Fruit fly (Drosophila melanogaster) whole organism, embryonic: ENCODE measurements around the gene CG8281.

ENCODE experiments used
- CG10321 ChIP-seq: fragments of 200-800 bp; sonication (Bioruptor generic); IDR thresholded peaks from 2 replicates; pipeline ENCODE4 v1.3.6; 2022; ENCODE audit warnings: missing biosample characterization, missing genetic modification characterization
- CG10366 ChIP-seq: fragments of 200-800 bp; sonication (Bioruptor generic); IDR thresholded peaks from 2 replicates; pipeline ENCODE4 v1.3.6; 2022; ENCODE audit warnings: missing biosample characterization, missing genetic modification characterization
- CG11696 ChIP-seq: fragments of 200-800 bp; sonication (Bioruptor generic); IDR thresholded peaks from 2 replicates; pipeline ENCODE4 v1.3.6; 2022; ENCODE audit warnings: missing biosample characterization, missing genetic modification characterization
- CG12744 ChIP-seq: fragments of 200-800 bp; sonication (Bioruptor generic); optimal IDR thresholded peaks from 2 replicates; lab custom pipeline; 2016; ENCODE audit warnings: missing biosample characterization, missing genetic modification characterization
- CG15011 ChIP-seq: fragments of 200-800 bp; sonication (Bioruptor generic); optimal IDR thresholded peaks from 3 replicates; lab custom pipeline; 2018; ENCODE audit warnings: missing biosample characterization, mild to moderate bottlenecking, missing genetic modification characterization
- CG1602 ChIP-seq: fragments of 200-800 bp; sonication (Bioruptor generic); optimal IDR thresholded peaks from 3 replicates; lab custom pipeline; 2016; ENCODE audit warnings: missing biosample characterization, missing genetic modification characterization
- CG16815 ChIP-seq: fragments of 200-800 bp; sonication (Bioruptor generic); optimal IDR thresholded peaks from 3 replicates; lab custom pipeline; 2017; ENCODE audit warnings: missing biosample characterization, mild to moderate bottlenecking, missing genetic modification characterization
- CG17385 ChIP-seq: fragments of 200-800 bp; sonication (Bioruptor generic); optimal IDR thresholded peaks from 3 replicates; lab custom pipeline; 2018; ENCODE audit warnings: missing biosample characterization, mild to moderate bottlenecking, missing genetic modification characterization
- CG2199 ChIP-seq: fragments of 200-800 bp; sonication (Bioruptor generic); IDR thresholded peaks from 3 replicates; pipeline ENCODE4 v1.3.6; 2022; ENCODE audit warnings: missing biosample characterization, missing genetic modification characterization
- CG2678 ChIP-seq: fragments of 200-800 bp; sonication (Bioruptor generic); optimal IDR thresholded peaks from 3 replicates; lab custom pipeline; 2019; ENCODE audit warnings: missing biosample characterization, mild to moderate bottlenecking, missing genetic modification characterization, moderate library complexity
- CG3163 ChIP-seq: fragments of 200-800 bp; sonication (Bioruptor generic); optimal IDR thresholded peaks from 3 replicates; lab custom pipeline; 2016; ENCODE audit warnings: missing biosample characterization, missing genetic modification characterization
- CG32532 ChIP-seq: fragments of 200-800 bp; sonication (Bioruptor generic); IDR thresholded peaks from 2 replicates; pipeline ENCODE4 v1.3.6; 2022; ENCODE audit warnings: missing biosample characterization, missing genetic modification characterization
- CG33557 ChIP-seq: fragments of 200-800 bp; sonication (Bioruptor generic); optimal IDR thresholded peaks from 2 replicates; lab custom pipeline; 2019; ENCODE audit warnings: missing biosample characterization, mild to moderate bottlenecking, missing genetic modification characterization, moderate library complexity
- CG3847 ChIP-seq: fragments of 200-800 bp; sonication (Bioruptor generic); IDR thresholded peaks from 2 replicates; pipeline ENCODE4 v1.3.6; 2022; ENCODE audit warnings: missing biosample characterization, missing genetic modification characterization
- CG6254 ChIP-seq: fragments of 200-800 bp; sonication (Bioruptor generic); optimal IDR thresholded peaks from 3 replicates; lab custom pipeline; 2017; ENCODE audit warnings: mild to moderate bottlenecking, missing biosample characterization, missing genetic modification reagents, missing genetic modification characterization
- CG6683 ChIP-seq: fragments of 200-800 bp; sonication (Bioruptor generic); optimal IDR thresholded peaks from 2 replicates; lab custom pipeline; 2017; ENCODE audit warnings: missing biosample characterization, mild to moderate bottlenecking, missing genetic modification characterization, missing genetic modification reagents
- CG6765 ChIP-seq: fragments of 200-800 bp; sonication (Bioruptor generic); optimal IDR thresholded peaks from 3 replicates; lab custom pipeline; 2017; ENCODE audit warnings: missing biosample characterization, mild to moderate bottlenecking, missing genetic modification characterization
- CG7372 ChIP-seq: fragments of 200-800 bp; sonication (Bioruptor generic); IDR thresholded peaks from 2 replicates; pipeline ENCODE4 v1.3.6; 2022; ENCODE audit warnings: missing biosample characterization, missing genetic modification characterization
- CG7556 ChIP-seq: fragments of 200-800 bp; sonication (Bioruptor generic); optimal IDR thresholded peaks from 2 replicates; lab custom pipeline; 2017; ENCODE audit warnings: missing biosample characterization, mild to moderate bottlenecking, missing genetic modification characterization
- CG7839 ChIP-seq: fragments of 200-800 bp; sonication (Bioruptor generic); optimal IDR thresholded peaks from 3 replicates; lab custom pipeline; 2018; ENCODE audit warnings: missing biosample characterization, mild to moderate bottlenecking, missing genetic modification characterization, moderate library complexity
- CG8089 ChIP-seq: fragments of 200-800 bp; sonication (Bioruptor generic); optimal IDR thresholded peaks from 3 replicates; lab custom pipeline; 2016; ENCODE audit warnings: missing biosample characterization, missing genetic modification characterization
- CG9817 ChIP-seq: fragments of 200-800 bp; sonication (Bioruptor generic); optimal IDR thresholded peaks from 2 replicates; lab custom pipeline; 2018; ENCODE audit warnings: missing biosample characterization, mild to moderate bottlenecking, missing genetic modification characterization, moderate library complexity
- CkIIα-i1 ChIP-seq: fragments of 200-800 bp; sonication (Bioruptor generic); IDR thresholded peaks from 2 replicates; pipeline ENCODE4 v1.3.6; 2022; ENCODE audit warnings: missing biosample characterization, missing genetic modification characterization
- Dbx ChIP-seq: fragments of 200-800 bp; sonication (Bioruptor generic); IDR thresholded peaks from 3 replicates; pipeline ENCODE4 v1.3.6; 2022; ENCODE audit warnings: missing biosample characterization, missing genetic modification characterization
- Doc3 ChIP-seq: fragments of 200-800 bp; sonication (Bioruptor generic); IDR thresholded peaks from 3 replicates; pipeline ENCODE4 v1.3.6; 2022; ENCODE audit warnings: missing biosample characterization, missing genetic modification characterization; ENCODE audit not compliant: partially characterized antibody
- H2.0 ChIP-seq: fragments of 200-800 bp; sonication (Bioruptor generic); IDR thresholded peaks from 2 replicates; pipeline ENCODE4 v1.3.6; 2022; ENCODE audit warnings: missing biosample characterization, missing genetic modification characterization
- HLH54F ChIP-seq: fragments of 200-800 bp; sonication (Bioruptor generic); optimal IDR thresholded peaks from 3 replicates; lab custom pipeline; 2016; ENCODE audit warnings: missing biosample characterization, missing genetic modification characterization
- Hand ChIP-seq: fragments of 200-800 bp; sonication (Bioruptor generic); optimal IDR thresholded peaks from 2 replicates; lab custom pipeline; 2017; ENCODE audit warnings: mild to moderate bottlenecking, missing biosample characterization, missing genetic modification reagents, missing genetic modification characterization
- Hmr ChIP-seq: fragments of 200-800 bp; sonication (Bioruptor generic); optimal IDR thresholded peaks from 3 replicates; lab custom pipeline; 2017; ENCODE audit warnings: mild to moderate bottlenecking, missing biosample characterization, missing genetic modification reagents, missing genetic modification characterization
- Hmx ChIP-seq: fragments of 200-800 bp; sonication (Bioruptor generic); optimal IDR thresholded peaks from 2 replicates; lab custom pipeline; 2016; ENCODE audit warnings: missing biosample characterization, missing genetic modification characterization
- NC2β ChIP-seq: fragments of 200-800 bp; sonication (Bioruptor generic); optimal IDR thresholded peaks from 2 replicates; lab custom pipeline; 2016; ENCODE audit warnings: missing biosample characterization, missing genetic modification characterization
- Nf-YA ChIP-seq: fragments of 200-800 bp; sonication (Bioruptor generic); IDR thresholded peaks from 2 replicates; pipeline ENCODE4 v1.3.6; 2022; ENCODE audit warnings: missing biosample characterization, missing genetic modification characterization
- PHDP ChIP-seq: fragments of 200-800 bp; sonication (Bioruptor generic); optimal IDR thresholded peaks from 3 replicates; lab custom pipeline; 2018; ENCODE audit warnings: missing biosample characterization, mild to moderate bottlenecking, missing genetic modification characterization, moderate library complexity
- Ptx1 ChIP-seq: fragments of 200-800 bp; sonication (Bioruptor generic); IDR thresholded peaks from 2 replicates; pipeline ENCODE4 v1.3.6; 2022; ENCODE audit warnings: missing biosample characterization, missing genetic modification characterization
- Scr ChIP-seq: fragments of 200-800 bp; sonication (Bioruptor generic); IDR thresholded peaks from 2 replicates; pipeline ENCODE4 v1.3.6; 2022; ENCODE audit warnings: missing biosample characterization, missing genetic modification characterization; ENCODE audit not compliant: partially characterized antibody
- Sox100B ChIP-seq: fragments of 200-800 bp; sonication (Bioruptor generic); optimal IDR thresholded peaks from 3 replicates; lab custom pipeline; 2018; ENCODE audit warnings: missing biosample characterization, mild to moderate bottlenecking, missing genetic modification characterization
- ara ChIP-seq: fragments of 200-800 bp; sonication (Bioruptor generic); IDR thresholded peaks from 2 replicates; pipeline ENCODE4 v1.3.6; 2022; ENCODE audit warnings: missing biosample characterization, missing genetic modification characterization
- cg ChIP-seq: fragments of 200-800 bp; sonication (Bioruptor generic); optimal IDR thresholded peaks from 3 replicates; lab custom pipeline; 2019; ENCODE audit warnings: missing biosample characterization, mild to moderate bottlenecking, missing genetic modification characterization, moderate library complexity
- lbe ChIP-seq: fragments of 200-800 bp; sonication (Bioruptor generic); optimal IDR thresholded peaks from 2 replicates; lab custom pipeline; 2016; ENCODE audit warnings: missing biosample characterization, mild to moderate bottlenecking, missing genetic modification characterization
- mam ChIP-seq: fragments of 200-800 bp; sonication (Bioruptor generic); optimal IDR thresholded peaks from 3 replicates; lab custom pipeline; 2016; ENCODE audit warnings: missing biosample characterization, missing genetic modification characterization
- nom ChIP-seq: fragments of 200-800 bp; sonication (Bioruptor generic); optimal IDR thresholded peaks from 2 replicates; lab custom pipeline; 2017; ENCODE audit warnings: missing biosample characterization, missing genetic modification characterization, mild to moderate bottlenecking, moderate library complexity, missing genetic modification reagents
- onecut ChIP-seq: fragments of 200-800 bp; sonication (Bioruptor generic); IDR thresholded peaks from 2 replicates; pipeline ENCODE4 v1.3.6; 2022; ENCODE audit warnings: missing biosample characterization, missing genetic modification characterization
- repo ChIP-seq: fragments of 200-800 bp; sonication (Bioruptor generic); optimal IDR thresholded peaks from 2 replicates; lab custom pipeline; 2016; ENCODE audit warnings: missing biosample characterization, missing genetic modification characterization
- slou ChIP-seq: fragments of 200-800 bp; sonication (Bioruptor generic); optimal IDR thresholded peaks from 3 replicates; lab custom pipeline; 2016; ENCODE audit warnings: missing biosample characterization, missing genetic modification characterization
- ssp ChIP-seq: fragments of 200-800 bp; sonication (Bioruptor generic); IDR thresholded peaks from 2 replicates; pipeline ENCODE4 v1.3.6; 2022; ENCODE audit warnings: missing biosample characterization, missing genetic modification characterization
- stc ChIP-seq: fragments of 200-800 bp; sonication (Bioruptor generic); IDR thresholded peaks from 2 replicates; pipeline ENCODE4 v1.3.6; 2022; ENCODE audit warnings: missing biosample characterization, missing genetic modification characterization
- stwl ChIP-seq: fragments of 200-800 bp; sonication (Bioruptor generic); optimal IDR thresholded peaks from 3 replicates; lab custom pipeline; 2018; ENCODE audit warnings: missing biosample characterization, mild to moderate bottlenecking, missing genetic modification characterization, moderate library complexity
- sug ChIP-seq: fragments of 200-800 bp; optimal IDR thresholded peaks from 2 replicates; lab custom pipeline; 2019; ENCODE audit warnings: missing biosample characterization, mild to moderate bottlenecking, missing genetic modification characterization, moderate library complexity
- tin ChIP-seq: fragments of 200-800 bp; sonication (Bioruptor generic); optimal IDR thresholded peaks from 3 replicates; lab custom pipeline; 2016; ENCODE audit warnings: missing biosample characterization, missing genetic modification characterization
- unpg ChIP-seq: fragments of 200-800 bp; sonication (Bioruptor generic); optimal IDR thresholded peaks from 3 replicates; lab custom pipeline; 2018; ENCODE audit warnings: missing biosample characterization, mild to moderate bottlenecking, missing genetic modification characterization, moderate library complexity

Gene CG8281

DNA sequence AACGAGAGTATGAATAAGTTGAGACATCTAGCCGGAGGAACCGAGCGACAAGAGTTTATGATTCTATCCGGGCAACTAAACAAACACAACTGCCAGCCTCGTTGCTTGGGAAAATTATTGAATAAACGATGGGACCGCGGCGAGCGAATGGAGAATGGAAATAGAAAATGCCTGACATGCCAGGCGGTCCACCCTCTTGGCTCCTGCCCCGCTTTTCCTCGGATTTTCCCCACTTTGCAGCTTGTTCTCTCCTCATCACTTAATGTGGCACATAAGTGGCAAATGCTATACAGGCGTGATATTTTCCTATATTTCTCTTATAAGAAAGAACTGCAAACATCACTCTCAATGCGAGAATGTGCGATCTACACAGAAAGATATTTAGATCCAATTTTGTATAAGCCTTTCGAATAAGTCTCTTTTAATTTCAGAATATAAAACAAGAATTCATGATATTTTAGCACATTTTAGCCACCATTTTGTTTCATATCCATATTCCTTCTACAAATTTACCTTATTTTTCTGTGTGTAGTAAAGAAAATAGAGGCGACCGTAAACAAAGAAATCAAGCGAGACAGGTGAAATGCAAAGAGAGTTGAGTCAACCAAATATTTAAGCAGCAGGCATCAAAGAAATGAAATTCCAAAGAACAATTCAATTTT, 8.6 kb upstream of the CG8281 start (continued):
- TF ChIP-seq Hmx (GFP tag; lab: Kevin White, UChicago), result peak; percentile 55
- TF ChIP-seq cg (GFP tag; lab: Kevin White, UChicago), result no peak
- TF ChIP-seq ssp (GFP tag; lab: Robert Waterston, UW), result peak; percentile 65
- TF ChIP-seq repo, result peak; percentile 68
- peak; percentile 64 for TF ChIP-seq onecut
- TF ChIP-seq CG10366 (GFP tag; lab: Robert Waterston, UW), result no peak; the same call in 1 of the 2 replicates
- TF ChIP-seq mam (GFP tag; lab: Kevin White, UChicago), result peak; percentile 74
- TF ChIP-seq Sox100B (GFP tag; lab: Kevin White, UChicago), result peak; percentile 85
- TF ChIP-seq stc (GFP tag; lab: Robert Waterston, UW), result peak; percentile 86
- peak; percentile 65; the same call in 1 of the 2 replicates for TF ChIP-seq CG3847
- peak; percentile 41 for TF ChIP-seq Hand
- peak; percentile 59; the same call in 1 of the 2 replicates for TF ChIP-seq CG11696 (GFP tag; lab: Robert Waterston, UW)
- TF ChIP-seq nom (GFP tag; lab: Kevin White, UChicago), result no peak
- peak; percentile 89 for TF ChIP-seq CG6254 (GFP tag; lab: Kevin White, UChicago)
- TF ChIP-seq NC2β (GFP tag; lab: Kevin White, UChicago), result peak; percentile 88
- peak; percentile 57 for TF ChIP-seq CG6683 (GFP tag; lab: Kevin White, UChicago)
- TF ChIP-seq unpg (GFP tag; lab: Kevin White, UChicago), result peak; percentile 89
- peak; percentile 82 for TF ChIP-seq Nf-YA (GFP tag; lab: Robert Waterston, UW)
- peak; percentile 72 for TF ChIP-seq CG9817 (tag; lab: Kevin White, UChicago)
- peak; percentile 82 for TF ChIP-seq Ptx1 (GFP tag; lab: Robert Waterston, UW)
- peak; percentile 83 for TF ChIP-seq CG33557 (GFP tag; lab: Kevin White, UChicago)
- peak; percentile 92 for TF ChIP-seq CG2678 (tag; lab: Kevin White, UChicago)
- TF ChIP-seq CG6765 (GFP tag; lab: Kevin White, UChicago), result no peak
- TF ChIP-seq lbe (GFP tag; lab: Kevin White, UChicago), result no peak
- TF ChIP-seq stwl (tag; lab: Kevin White, UChicago), result peak; percentile 25
- TF ChIP-seq CG10321 (GFP tag; lab: Robert Waterston, UW), result peak; percentile 42; the same call in 1 of the 2 replicates
- TF ChIP-seq CG17385 (GFP tag; lab: Kevin White, UChicago), result peak; percentile 82
- peak; percentile 59 for TF ChIP-seq Dbx (GFP tag; lab: Robert Waterston, UW)
- no peak for TF ChIP-seq CG2199 (GFP tag; lab: Robert Waterston, UW)
- TF ChIP-seq CG15011, result peak; percentile 74
- TF ChIP-seq Scr (GFP tag; lab: Robert Waterston, UW), result no peak
- no peak for TF ChIP-seq Doc3 (GFP tag; lab: Robert Waterston, UW)
- TF ChIP-seq CG12744 (GFP tag; lab: Kevin White, UChicago), result peak; percentile 71
- peak; percentile 74 for TF ChIP-seq H2.0 (GFP tag; lab: Robert Waterston, UW)
- no peak for TF ChIP-seq sug
- TF ChIP-seq ara (GFP tag; lab: Robert Waterston, UW), result peak; percentile 85
- peak; percentile 4 for TF ChIP-seq slou
- no peak for TF ChIP-seq CkIIα-i1 (GFP tag; lab: Robert Waterston, UW)
- TF ChIP-seq CG7556 (GFP tag; lab: Kevin White, UChicago), result peak; percentile 82
- peak; percentile 49 for TF ChIP-seq CG3163 (GFP tag; lab: Kevin White, UChicago)
- TF ChIP-seq CG8089 (GFP tag; lab: Kevin White, UChicago), result peak; percentile 85
- peak; percentile 90 for TF ChIP-seq PHDP (tag; lab: Kevin White, UChicago)
- TF ChIP-seq CG16815 (GFP tag; lab: Kevin White, UChicago), result peak; percentile 76
- TF ChIP-seq CG7839 (tag; lab: Kevin White, UChicago), result peak; percentile 91
- TF ChIP-seq CG32532 (GFP tag; lab: Robert Waterston, UW), result peak; percentile 86
- TF ChIP-seq Hmr, result peak; percentile 60
- TF ChIP-seq tin (GFP tag; lab: Kevin White, UChicago), result peak; percentile 82
- TF ChIP-seq HLH54F (GFP tag; lab: Kevin White, UChicago), result peak; percentile 72
- TF ChIP-seq CG7372 (GFP tag; lab: Robert Waterston, UW), result peak; percentile 45; the same call in 1 of the 2 replicates
- peak; percentile 87 for TF ChIP-seq CG1602
